Fruit fly (Drosophila melanogaster) whole organism, wandering third instar larva: Measurements from ENCODE around the gene CG15814.

Experiments
- Abd-B ChIP-seq: fragments of >200 bp; optimal IDR thresholded peaks from 2 replicates; lab custom pipeline; 2017; ENCODE audit warnings: missing biosample characterization, missing genetic modification characterization
- CG32264 ChIP-seq: fragments of 200-800 bp; sonication (Bioruptor generic); optimal IDR thresholded peaks from 2 replicates; lab custom pipeline; 2016; ENCODE audit warnings: missing biosample characterization, missing genetic modification characterization
- CG9705 ChIP-seq: fragments of 200-800 bp; sonication (Bioruptor generic); optimal IDR thresholded peaks from 2 replicates; lab custom pipeline; 2018; ENCODE audit warnings: missing biosample characterization, mild to moderate bottlenecking, missing genetic modification characterization
- CrebA ChIP-seq: fragments of 200-800 bp; sonication (Bioruptor generic); optimal IDR thresholded peaks from 2 replicates; lab custom pipeline; 2016; ENCODE audit warnings: missing biosample characterization, mild to moderate bottlenecking, missing genetic modification characterization, borderline replicate concordance
- Dfd ChIP-seq: fragments of >200 bp; optimal IDR thresholded peaks from 2 replicates; lab custom pipeline; 2017; ENCODE audit warnings: missing biosample characterization, missing genetic modification characterization
- Dif ChIP-seq: fragments of 200-275, 200-300 bp; sonication (Bioruptor generic); optimal IDR thresholded peaks from 2 replicates; lab custom pipeline; 2018; ENCODE audit warnings: missing biosample characterization, missing genetic modification characterization; ENCODE audit not compliant: partially characterized antibody
- GATAd ChIP-seq: sonication (Bioruptor generic); optimal IDR thresholded peaks from 2 replicates; lab custom pipeline; 2016; ENCODE audit warnings: missing biosample characterization, missing genetic modification characterization
- HLH106 ChIP-seq: fragments of 200-800 bp; optimal IDR thresholded peaks from 3 replicates; lab custom pipeline; 2019; ENCODE audit warnings: missing biosample characterization, mild to moderate bottlenecking, missing genetic modification characterization, moderate library complexity
- Hnf4 ChIP-seq: fragments of 200-800 bp; sonication (Bioruptor generic); optimal IDR thresholded peaks from 2 replicates; lab custom pipeline; 2016; ENCODE audit warnings: missing biosample characterization, mild to moderate bottlenecking, missing genetic modification characterization
- Hr78 ChIP-seq: fragments of >200 bp; optimal IDR thresholded peaks from 2 replicates; lab custom pipeline; 2017; ENCODE audit warnings: missing biosample characterization, missing genetic modification characterization
- Hr83 ChIP-seq: fragments of 200-300 bp; sonication (Bioruptor generic); optimal IDR thresholded peaks from 2 replicates; lab custom pipeline; 2016; ENCODE audit warnings: missing biosample characterization, mild to moderate bottlenecking, missing genetic modification characterization, moderate library complexity; ENCODE audit not compliant: poor library complexity, severe bottlenecking
- Jra ChIP-seq: sonication (Bioruptor generic); optimal IDR thresholded peaks from 2 replicates; lab custom pipeline; 2016; ENCODE audit warnings: missing biosample characterization, missing genetic modification characterization
- Mio ChIP-seq: sonication (Bioruptor generic); optimal IDR thresholded peaks from 2 replicates; lab custom pipeline; 2016; ENCODE audit warnings: missing biosample characterization, missing genetic modification characterization
- OdsH ChIP-seq: fragments of 200-800 bp; sonication (Bioruptor generic); optimal IDR thresholded peaks from 2 replicates; lab custom pipeline; 2016; ENCODE audit warnings: missing biosample characterization, mild to moderate bottlenecking, missing genetic modification characterization
- Rel ChIP-seq, 2 experiments: fragments of 200-800 bp; sonication (Bioruptor generic) in 1 of 2; optimal IDR thresholded peaks; 2 replicates in 1 of 2; 3 replicates in 1 of 2; lab custom pipeline; 2016 to 2019; ENCODE audit warnings: mild to moderate bottlenecking in 2 of 2, missing biosample characterization in 2 of 2, missing genetic modification characterization in 2 of 2, moderate library complexity in 1 of 2
- Sp1 ChIP-seq: fragments of 200-800 bp; sonication (Bioruptor generic); optimal IDR thresholded peaks from 3 replicates; lab custom pipeline; 2019; ENCODE audit warnings: missing biosample characterization, mild to moderate bottlenecking, missing genetic modification characterization, moderate library complexity
- Vsx2 ChIP-seq: fragments of 200-300, 225-300 bp; sonication (Bioruptor generic); optimal IDR thresholded peaks from 2 replicates; lab custom pipeline; 2018; ENCODE audit warnings: missing biosample characterization, missing genetic modification characterization; ENCODE audit not compliant: partially characterized antibody
- br ChIP-seq: fragments of 200-800 bp; sonication (Bioruptor generic); optimal IDR thresholded peaks from 2 replicates; lab custom pipeline; 2016; ENCODE audit warnings: missing biosample characterization, missing genetic modification characterization
- brk ChIP-seq: fragments of 200-800 bp; sonication (Bioruptor generic); optimal IDR thresholded peaks from 2 replicates; lab custom pipeline; 2016; ENCODE audit warnings: missing biosample characterization, mild to moderate bottlenecking, missing genetic modification characterization
- dl ChIP-seq, 2 experiments: fragments of 175-275, 200-275 bp in 1 of 2; fragments of 200-275 bp in 1 of 2; sonication (Bioruptor generic); optimal IDR thresholded peaks; lab custom pipeline; 2018; ENCODE audit warnings: mild to moderate bottlenecking in 2 of 2, missing biosample characterization in 2 of 2, missing genetic modification characterization in 2 of 2, moderate library complexity in 2 of 2; ENCODE audit not compliant: partially characterized antibody in 2 of 2, insufficient read depth in 1 of 2
- dmrt93B ChIP-seq: fragments of 200-800 bp; sonication (Bioruptor generic); optimal IDR thresholded peaks from 2 replicates; lab custom pipeline; 2018; ENCODE audit warnings: missing biosample characterization, mild to moderate bottlenecking, missing genetic modification characterization
- ey ChIP-seq: fragments of 200-800 bp; sonication (Bioruptor generic); optimal IDR thresholded peaks from 2 replicates; lab custom pipeline; 2016; ENCODE audit warnings: missing biosample characterization, missing genetic modification characterization
- foxo ChIP-seq, 2 experiments: fragments of 200-800 bp; sonication (Bioruptor generic); optimal IDR thresholded peaks; 2 replicates in 1 of 2; 3 replicates in 1 of 2; lab custom pipeline; 2016 to 2017; ENCODE audit warnings: missing biosample characterization in 2 of 2, missing genetic modification characterization in 2 of 2
- fru ChIP-seq: fragments of 200-800 bp; sonication (Bioruptor generic); optimal IDR thresholded peaks from 3 replicates; lab custom pipeline; 2016; ENCODE audit warnings: missing biosample characterization, mild to moderate bottlenecking, missing genetic modification characterization
- h ChIP-seq: fragments of 200-800 bp; sonication (Bioruptor generic); optimal IDR thresholded peaks from 3 replicates; lab custom pipeline; 2016; ENCODE audit warnings: missing biosample characterization, mild to moderate bottlenecking, missing genetic modification characterization
- jim ChIP-seq: fragments of 175-275, 200-325 bp; sonication (Bioruptor generic); optimal IDR thresholded peaks from 2 replicates; lab custom pipeline; 2016; ENCODE audit warnings: missing biosample characterization, mild to moderate bottlenecking, missing genetic modification characterization
- lola ChIP-seq: fragments of >200 bp; optimal IDR thresholded peaks from 2 replicates; lab custom pipeline; 2017; ENCODE audit warnings: missing biosample characterization, missing genetic modification characterization
- pan ChIP-seq: fragments of >200 bp; optimal IDR thresholded peaks from 2 replicates; lab custom pipeline; 2017
- psq ChIP-seq: fragments of 200-800 bp; sonication (Bioruptor generic); optimal IDR thresholded peaks from 3 replicates; lab custom pipeline; 2017; ENCODE audit warnings: missing biosample characterization, mild to moderate bottlenecking, missing genetic modification characterization, moderate library complexity
- rgr ChIP-seq: fragments of 200-800 bp; sonication (Bioruptor generic); optimal IDR thresholded peaks from 3 replicates; lab custom pipeline; 2016; ENCODE audit warnings: missing biosample characterization, mild to moderate bottlenecking, missing genetic modification characterization
- sage ChIP-seq: fragments of 200-800 bp; sonication (Bioruptor generic); optimal IDR thresholded peaks from 2 replicates; lab custom pipeline; 2016; ENCODE audit warnings: missing biosample characterization, mild to moderate bottlenecking, missing genetic modification characterization
- sv ChIP-seq: fragments of 200-800 bp; sonication (Bioruptor generic); optimal IDR thresholded peaks from 3 replicates; lab custom pipeline; 2016; ENCODE audit warnings: missing biosample characterization, missing genetic modification characterization
- tai ChIP-seq: sonication (Bioruptor generic); optimal IDR thresholded peaks from 2 replicates; lab custom pipeline; 2016; ENCODE audit warnings: missing biosample characterization, missing genetic modification characterization
- usp ChIP-seq: fragments of >200 bp; optimal IDR thresholded peaks from 2 replicates; lab custom pipeline; 2017; ENCODE audit warnings: missing biosample characterization, missing genetic modification characterization
- woc ChIP-seq: sonication (Bioruptor generic); optimal IDR thresholded peaks from 2 replicates; lab custom pipeline; 2016; ENCODE audit warnings: missing biosample characterization, mild to moderate bottlenecking, missing genetic modification characterization

CG15814 gene

dm6 chrX:17830644-17831043 is 19.5 kb downstream of the CG15814 start, which contains the start of gene CG6398:
CG6398 (plus strand) TSS chrX:17830828.
- TF ChIP-seq Mio (GFP tag; lab: Kevin White, UChicago) (no peak), woc (GFP tag; lab: Kevin White, UChicago) (peak; percentile 30), psq (GFP tag; lab: Kevin White, UChicago) (peak; percentile 51), usp (GFP tag; lab: Kevin White, UChicago) (no peak), CG9705 (GFP tag; lab: Kevin White, UChicago) (no peak), Hr83 (peak; percentile 3), dl (GFP tag; optimal IDR thresholded peaks at IDR 0.05; lab: Kevin White, UChicago; ENCODE audit: insufficient read depth in 1 of 2, partially characterized antibody in 2 of 2) (peak in 1 of 2 experiments; percentile 21), tai (GFP tag; lab: Kevin White, UChicago) (no peak), pan (lab: Kevin White, UChicago) (no peak), foxo (GFP tag; optimal IDR thresholded peaks at IDR 0.05; lab: Kevin White, UChicago) (no peak), Vsx2 (peak; percentile 72), Dif (GFP tag; lab: Kevin White, UChicago) (peak; percentile 22), rgr (peak; percentile 25), Hnf4 (GFP tag; lab: Kevin White, UChicago) (peak; percentile 26), Dfd (GFP tag; lab: Kevin White, UChicago) (no peak), Hr78 (GFP tag; lab: Kevin White, UChicago) (no peak)
- TF ChIP-seq, all 38 proteins: peak for 8

- TF ChIP-seq Rel (GFP tag; optimal IDR thresholded peaks at IDR 0.05; lab: Kevin White, UChicago) (no peak), Rel (tag; optimal IDR thresholded peaks at IDR 0.05; lab: Kevin White, UChicago) (no peak), h (GFP tag; lab: Kevin White, UChicago) (no peak), OdsH (peak; percentile 74), Sp1 (GFP tag; lab: Kevin White, UChicago) (peak; percentile 75), dl (GFP tag; optimal IDR thresholded peaks at IDR 0.05; lab: Kevin White, UChicago; ENCODE audit: insufficient read depth in 1 of 2, partially characterized antibody in 2 of 2) (no peak), Dif (GFP tag; lab: Kevin White, UChicago) (no peak), CG32264 (GFP tag; lab: Kevin White, UChicago) (no peak), jim (GFP tag; lab: Kevin White, UChicago) (no peak), pan (lab: Kevin White, UChicago) (no peak), lola (GFP tag; lab: Kevin White, UChicago) (no peak), tai (GFP tag; lab: Kevin White, UChicago) (peak; percentile 61), fru (peak; percentile 62), Vsx2 (no peak), CrebA (GFP tag; lab: Kevin White, UChicago) (no peak), GATAd (no peak), dmrt93B (GFP tag; lab: Kevin White, UChicago) (peak; percentile 53), sv (no peak), brk (peak; percentile 22), Hr83 (no peak), sage (GFP tag; lab: Kevin White, UChicago) (no peak), Mio (GFP tag; lab: Kevin White, UChicago) (no peak), HLH106 (tag; lab: Kevin White, UChicago) (peak; percentile 56), psq (GFP tag; lab: Kevin White, UChicago) (peak; percentile 79), ey (GFP tag; lab: Kevin White, UChicago) (peak; percentile 51), br (GFP tag; lab: Kevin White, UChicago) (peak; percentile 64), Dfd (GFP tag; lab: Kevin White, UChicago) (no peak), foxo (GFP tag; optimal IDR thresholded peaks at IDR 0.05; lab: Kevin White, UChicago) (peak in 1 of 2 experiments; percentile 57), CG9705 (GFP tag; lab: Kevin White, UChicago) (peak; percentile 35), Jra (GFP tag; lab: Kevin White, UChicago) (peak; percentile 51), woc (GFP tag; lab: Kevin White, UChicago) (peak; percentile 92), Abd-B (GFP tag; lab: Kevin White, UChicago) (no peak), rgr (no peak)
- TF ChIP-seq, all 38 proteins: peak for 14
These were observed 19.9 kb downstream of the CG15814 start for dm6 chrX:17830211-17830616.
